Worm (Caenorhabditis elegans) whole organism, late embryonic: ENCODE results near the gene bus-1.

Experiments used
- K02D7.2 ChIP-seq: sonication (generic microtip); optimal IDR thresholded peaks from 2 replicates; lab custom pipeline; 2017; ENCODE audit warnings: mild to moderate bottlenecking, missing genetic modification characterization, missing compliant biosample characterization
- ama-1 ChIP-seq: fragments of 150-350 bp; optimal IDR thresholded peaks from 2 replicates; lab custom pipeline; 2014
- ceh-19 ChIP-seq: fragments of 200-800 bp; sonication (Bioruptor generic); optimal IDR thresholded peaks from 2 replicates; lab custom pipeline; 2018; ENCODE audit warnings: mild to moderate bottlenecking, missing genetic modification characterization, missing compliant biosample characterization
- dve-1 ChIP-seq: sonication (generic microtip); optimal IDR thresholded peaks from 2 replicates; lab custom pipeline; 2017; ENCODE audit warnings: antibody characterized with exemption, mild to moderate bottlenecking, missing genetic modification characterization, missing compliant biosample characterization
- elt-2 ChIP-seq: sonication (generic microtip); optimal IDR thresholded peaks from 2 replicates; lab custom pipeline; 2016; ENCODE audit warnings: missing genetic modification reagents, missing genetic modification characterization, missing compliant biosample characterization
- hlh-30 ChIP-seq: sonication (generic microtip); optimal IDR thresholded peaks from 2 replicates; lab custom pipeline; 2017; ENCODE audit warnings: antibody characterized with exemption, missing genetic modification characterization, missing compliant biosample characterization; ENCODE audit not compliant: insufficient read depth
- hlh-8 ChIP-seq: sonication (generic microtip); optimal IDR thresholded peaks from 2 replicates; lab custom pipeline; 2016; ENCODE audit warnings: missing genotype, missing genetic modification characterization, missing compliant biosample characterization
- sox-4 ChIP-seq: sonication (generic microtip); optimal IDR thresholded peaks from 2 replicates; lab custom pipeline; 2017; ENCODE audit warnings: mild to moderate bottlenecking, missing genetic modification characterization, inconsistent platforms, missing compliant biosample characterization
- tbx-2 ChIP-seq: sonication (generic microtip); optimal IDR thresholded peaks from 2 replicates; lab custom pipeline; 2016; ENCODE audit warnings: missing genetic modification characterization, missing compliant biosample characterization
- unc-42 ChIP-seq: sonication (generic microtip); optimal IDR thresholded peaks from 2 replicates; lab custom pipeline; 2016; ENCODE audit warnings: missing genotype, missing genetic modification characterization, missing compliant biosample characterization

ce11 chrV:9073322-9074038, 48.9 kb upstream of the bus-1 start, which contains the start of gene oac-50:
- TF ChIP-seq unc-42 (tag; lab: Kevin White, UChicago) = no peak
- TF ChIP-seq K02D7.2 (tag; lab: Kevin White, UChicago) = no peak
- no peak for TF ChIP-seq hlh-8 (tag; lab: Kevin White, UChicago)
- no peak for TF ChIP-seq ama-1
- TF ChIP-seq dve-1 (tag; lab: Kevin White, UChicago) = no peak
- no peak for TF ChIP-seq hlh-30 (tag; lab: Kevin White, UChicago)
- TF ChIP-seq ceh-19 = no peak
- TF ChIP-seq tbx-2 (tag; lab: Kevin White, UChicago) = no peak
- no peak for TF ChIP-seq elt-2 (tag; lab: Kevin White, UChicago)
- TF ChIP-seq sox-4 = no peak
